Worm (Caenorhabditis elegans): ENCODE measurements around the gene C29E4.14.

The C29E4.14 gene

ce11 chrIII:7952077-7952765, 32.3 kb downstream of the C29E4.14 start, which contains the start of gene C29E4.15:
C29E4.15 (plus strand) TSS chrIII:7952623.
- TF ChIP-seq C34B4.2 (tag; optimal IDR thresholded peaks at IDR 0.05), result no peak
- no peak for TF ChIP-seq C04F5.9 (tag; optimal IDR thresholded peaks at IDR 0.05)
- TF ChIP-seq lin-35 (GFP tag; optimal IDR thresholded peaks at IDR 0.05), result peak; percentile 74 to 91
- TF ChIP-seq unc-86 (tag; optimal IDR thresholded peaks at IDR 0.05), result peak; percentile 40
- peak; percentile 53 to 73 for TF ChIP-seq lsy-2 (tag; optimal IDR thresholded peaks at IDR 0.05)
- peak; percentile 70 for TF ChIP-seq nhr-71 (tag; optimal IDR thresholded peaks at IDR 0.05)
- TF ChIP-seq rnt-1 (tag; optimal IDR thresholded peaks at IDR 0.05), result peak; percentile 68
- TF ChIP-seq nhr-84 (tag; optimal IDR thresholded peaks at IDR 0.05), result no peak
- TF ChIP-seq ztf-4 (tag; optimal IDR thresholded peaks at IDR 0.05), result no peak
- TF ChIP-seq mef-2 (tag; optimal IDR thresholded peaks at IDR 0.05), result no peak
- no peak for TF ChIP-seq ztf-11 (tag; optimal IDR thresholded peaks at IDR 0.05)
- peak; percentile 92 for TF ChIP-seq efl-1 (optimal IDR thresholded peaks at IDR 0.05)
- peak; percentile 90 to 98 for TF ChIP-seq efl-1 (GFP tag; optimal IDR thresholded peaks at IDR 0.05 in 1 of 2)
- TF ChIP-seq isw-1 (GFP tag; IDR thresholded peaks at IDR 0.05), result peak; percentile 33; the same call in 1 of the 2 replicates
- no peak for TF ChIP-seq alr-1 (tag; optimal IDR thresholded peaks at IDR 0.05; ENCODE audit: borderline replicate concordance)
- no peak for TF ChIP-seq nhr-237 (tag; optimal IDR thresholded peaks at IDR 0.05)
- no peak for TF ChIP-seq Y116A8C.19 (tag; optimal IDR thresholded peaks at IDR 0.05; ENCODE audit: borderline replicate concordance)
- peak in 1 of 2 experiments; percentile 24 for TF ChIP-seq mdl-1 (tag; optimal IDR thresholded peaks at IDR 0.05)
- TF ChIP-seq unc-30 (tag; optimal IDR thresholded peaks at IDR 0.05), result no peak
- no peak for TF ChIP-seq unc-130 (tag; optimal IDR thresholded peaks at IDR 0.05)
- no peak for TF ChIP-seq nhr-76 (tag; optimal IDR thresholded peaks at IDR 0.05)
- no peak for TF ChIP-seq fos-1 (tag; optimal IDR thresholded peaks at IDR 0.05)
- TF ChIP-seq zag-1 (tag; optimal IDR thresholded peaks at IDR 0.05), result no peak
- TF ChIP-seq ceh-63 (GFP tag; optimal IDR thresholded peaks at IDR 0.05), result no peak
- TF ChIP-seq nhr-47 (tag; optimal IDR thresholded peaks at IDR 0.05), result peak; percentile 58
- TF ChIP-seq dpl-1 (GFP tag; optimal IDR thresholded peaks at IDR 0.05), result peak; percentile 79 to 92 (median 84)
- TF ChIP-seq zip-4 (GFP tag; optimal IDR thresholded peaks at IDR 0.05), result no peak
- TF ChIP-seq hlh-17 (GFP tag; optimal IDR thresholded peaks at IDR 0.05; ENCODE audit: borderline replicate concordance), result no peak
- peak; percentile 17 for TF ChIP-seq lin-15B (tag; optimal IDR thresholded peaks at IDR 0.05)
- no peak for TF ChIP-seq pag-3 (tag; optimal IDR thresholded peaks at IDR 0.05; ENCODE audit: borderline replicate concordance, insufficient read depth)
- no peak for TF ChIP-seq lin-39 (tag; optimal IDR thresholded peaks at IDR 0.05)
- no peak for TF ChIP-seq ces-1 (GFP tag; optimal IDR thresholded peaks at IDR 0.05)
- TF ChIP-seq unc-62 (GFP tag; optimal IDR thresholded peaks at IDR 0.05), result no peak
- no peak for TF ChIP-seq unc-98 (GFP tag; IDR thresholded peaks at IDR 0.05)
- TF ChIP-seq aha-1 (tag; optimal IDR thresholded peaks at IDR 0.05), result no peak
- TF ChIP-seq irx-1 (tag; optimal IDR thresholded peaks at IDR 0.05), result no peak
- no peak for TF ChIP-seq fkh-10 (GFP tag; optimal IDR thresholded peaks at IDR 0.05)
- no peak for TF ChIP-seq lir-3 (tag; optimal IDR thresholded peaks at IDR 0.05; ENCODE audit: poor library complexity)
- TF ChIP-seq skn-1 (tag; optimal IDR thresholded peaks at IDR 0.05), result peak; percentile 34
- TF ChIP-seq xbp-1 (tag; optimal IDR thresholded peaks at IDR 0.05), result peak; percentile 37
- TF ChIP-seq hpl-2 (GFP tag; optimal IDR thresholded peaks at IDR 0.05), result no peak
- TF ChIP-seq egl-13 (tag; optimal IDR thresholded peaks at IDR 0.05), result no peak
- no peak for TF ChIP-seq jun-1 (tag; optimal IDR thresholded peaks at IDR 0.05)
- TF ChIP-seq nhr-77 (tag; optimal IDR thresholded peaks at IDR 0.05), result no peak
- no peak for TF ChIP-seq pax-3 (tag; optimal IDR thresholded peaks at IDR 0.05)
- no peak for TF ChIP-seq nhr-90 (tag; optimal IDR thresholded peaks at IDR 0.05; ENCODE audit: poor library complexity)
- TF ChIP-seq nhr-85 (tag), result no peak
- no peak for TF ChIP-seq mab-9 (GFP tag; IDR thresholded peaks at IDR 0.05)
- TF ChIP-seq mep-1 (tag; optimal IDR thresholded peaks at IDR 0.05), result no peak
- TF ChIP-seq vab-15 (tag; optimal IDR thresholded peaks at IDR 0.05), result no peak
- TF ChIP-seq hlh-4 (tag; optimal IDR thresholded peaks at IDR 0.05), result no peak
- no peak for TF ChIP-seq C16A3.4 (tag; optimal IDR thresholded peaks at IDR 0.05)
